Worm (Caenorhabditis elegans) whole organism, late embryonic: ENCODE data around the gene Y54G11A.14.
"Not testable (repeated sequence)": the region's sequence is repeated elsewhere in the genome, so short reads cannot be mapped to it uniquely, and the experiment has no call there.

Experiments
- ama-1 ChIP-seq: fragments of 150-350 bp; optimal IDR thresholded peaks from 2 replicates; lab custom pipeline; 2014
- ceh-9 ChIP-seq: sonication (generic microtip); optimal IDR thresholded peaks from 2 replicates; lab custom pipeline; 2016; ENCODE audit warnings: mild to moderate bottlenecking, missing genetic modification characterization, inconsistent platforms, missing compliant biosample characterization
- hlh-13 ChIP-seq: fragments of 200-800 bp; sonication (Bioruptor generic); optimal IDR thresholded peaks from 2 replicates; lab custom pipeline; 2018; ENCODE audit warnings: mild to moderate bottlenecking, missing genetic modification characterization, missing compliant biosample characterization
- pat-9 ChIP-seq: fragments of 200-800 bp; sonication (Bioruptor generic); optimal IDR thresholded peaks from 2 replicates; lab custom pipeline; 2018; ENCODE audit warnings: mild to moderate bottlenecking, missing genetic modification characterization, moderate library complexity, missing compliant biosample characterization

DNA sequence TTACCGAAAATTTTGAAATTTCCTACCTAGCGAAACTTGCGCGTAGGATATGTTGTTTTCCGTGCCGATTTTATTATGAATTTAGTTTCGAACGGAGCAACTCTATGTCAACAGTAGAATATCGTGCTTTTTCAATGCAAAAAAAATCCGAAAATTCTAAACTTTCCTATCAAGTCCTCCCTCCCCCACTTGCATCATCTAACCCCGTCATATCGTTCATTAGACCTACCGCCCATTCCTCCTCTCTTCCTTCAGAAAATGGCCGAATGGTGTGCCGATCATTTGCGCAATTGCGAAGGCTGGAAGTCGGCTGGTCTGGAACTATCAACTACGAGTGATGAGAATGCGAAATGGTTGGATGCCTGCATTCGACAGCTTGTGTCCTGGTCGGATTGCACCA is 20.9 kb upstream of the Y54G11A.14 start, which contains the start of gene Y54G11A.7:
- not testable (repeated sequence) for TF ChIP-seq pat-9; ama-1 (lab: Kevin White, UChicago); ceh-9 (tag; lab: Kevin White, UChicago); hlh-13
